Fruit fly (Drosophila melanogaster) whole organism, prepupa: Measurements from ENCODE around the gene Mur2B.

Experiments used
- Blimp-1 ChIP-seq: fragments of 200-800 bp; sonication (Bioruptor generic); optimal IDR thresholded peaks from 3 replicates; lab custom pipeline; 2017; ENCODE audit warnings: missing biosample characterization, missing genetic modification characterization, mild to moderate bottlenecking, moderate library complexity, missing genetic modification reagents
- CG10631 ChIP-seq: fragments of 200-800 bp; sonication (Bioruptor generic); optimal IDR thresholded peaks from 2 replicates; lab custom pipeline; 2016; ENCODE audit warnings: missing biosample characterization, missing genetic modification characterization
- CG10669 ChIP-seq: fragments of 200-800 bp; sonication (Bioruptor generic); optimal IDR thresholded peaks from 3 replicates; lab custom pipeline; 2018; ENCODE audit warnings: missing biosample characterization, mild to moderate bottlenecking, missing genetic modification characterization, moderate library complexity
- CG11294 ChIP-seq: fragments of 200-800 bp; sonication (Bioruptor generic); IDR thresholded peaks from 2 replicates; pipeline ENCODE4 v1.3.6; 2022; ENCODE audit warnings: missing biosample characterization, missing genetic modification characterization
- CG11762 ChIP-seq: fragments of 200-800 bp; sonication (Bioruptor generic); optimal IDR thresholded peaks from 3 replicates; lab custom pipeline; 2016; ENCODE audit warnings: missing biosample characterization, missing genetic modification characterization; ENCODE audit not compliant: insufficient read depth
- CG11902 ChIP-seq: fragments of 200-800 bp; sonication (Bioruptor generic); optimal IDR thresholded peaks from 3 replicates; lab custom pipeline; 2016; ENCODE audit warnings: missing biosample characterization, missing genetic modification characterization
- CG1621 ChIP-seq: fragments of 200-800 bp; sonication (Bioruptor generic); optimal IDR thresholded peaks from 3 replicates; lab custom pipeline; 2018; ENCODE audit warnings: missing biosample characterization, mild to moderate bottlenecking, missing genetic modification characterization
- CG32006 ChIP-seq: fragments of 200-800 bp; sonication (Bioruptor generic); optimal IDR thresholded peaks from 3 replicates; lab custom pipeline; 2017; ENCODE audit warnings: missing biosample characterization, mild to moderate bottlenecking, missing genetic modification characterization
- CG34406 ChIP-seq: fragments of 200-800 bp; sonication (Bioruptor generic); optimal IDR thresholded peaks from 3 replicates; lab custom pipeline; 2016; ENCODE audit warnings: missing biosample characterization, missing genetic modification characterization
- CG3919 ChIP-seq: fragments of 200-800 bp; sonication (Bioruptor generic); optimal IDR thresholded peaks from 3 replicates; lab custom pipeline; 2016; ENCODE audit warnings: missing biosample characterization, missing genetic modification characterization
- CG4318 ChIP-seq: fragments of 200-800 bp; sonication (Bioruptor generic); optimal IDR thresholded peaks from 3 replicates; lab custom pipeline; 2017; ENCODE audit warnings: missing biosample characterization, mild to moderate bottlenecking, missing genetic modification characterization
- CG6163 ChIP-seq: fragments of 200-800 bp; sonication (Bioruptor generic); IDR thresholded peaks from 3 replicates; pipeline ENCODE4 v1.3.6; 2022; ENCODE audit warnings: missing biosample characterization, missing genetic modification characterization
- CG6808 ChIP-seq: fragments of 200-800 bp; sonication (Bioruptor generic); optimal IDR thresholded peaks from 3 replicates; lab custom pipeline; 2017; ENCODE audit warnings: missing biosample characterization, missing genetic modification characterization, mild to moderate bottlenecking, moderate library complexity, missing genetic modification reagents
- CG6854 ChIP-seq: fragments of 200-800 bp; sonication (Bioruptor generic); optimal IDR thresholded peaks from 2 replicates; lab custom pipeline; 2017; ENCODE audit warnings: missing biosample characterization, mild to moderate bottlenecking, missing genetic modification characterization
- CG8319 ChIP-seq: fragments of 200-800 bp; sonication (Bioruptor generic); optimal IDR thresholded peaks from 3 replicates; lab custom pipeline; 2016; ENCODE audit warnings: missing biosample characterization, missing genetic modification characterization
- Eip75B ChIP-seq: fragments of 200-800 bp; sonication (Bioruptor generic); optimal IDR thresholded peaks from 3 replicates; lab custom pipeline; 2016; ENCODE audit warnings: missing biosample characterization, missing genetic modification characterization
- Eip78C ChIP-seq: fragments of 200-800 bp; sonication (Bioruptor generic); peaks from one replicate; lab custom pipeline; 2016; ENCODE audit warnings: missing biosample characterization, missing genetic modification characterization
- Eip93F ChIP-seq: fragments of 200-800 bp; sonication (Bioruptor generic); optimal IDR thresholded peaks from 2 replicates; lab custom pipeline; 2016; ENCODE audit warnings: missing biosample characterization, mild to moderate bottlenecking, missing genetic modification characterization
- Ets96B ChIP-seq: fragments of 200-800 bp; optimal IDR thresholded peaks from 2 replicates; lab custom pipeline; 2019; ENCODE audit warnings: missing biosample characterization, mild to moderate bottlenecking, missing genetic modification characterization, moderate library complexity
- Gug ChIP-seq: fragments of 200-800 bp; sonication (Bioruptor generic); IDR thresholded peaks from 2 replicates; pipeline ENCODE4 v1.3.6; 2022; ENCODE audit warnings: missing biosample characterization, missing genetic modification characterization
- Hr38 ChIP-seq: sonication (Bioruptor generic); optimal IDR thresholded peaks from 2 replicates; lab custom pipeline; 2016; ENCODE audit warnings: missing biosample characterization, missing genetic modification characterization
- Hr4 ChIP-seq: fragments of 200-800 bp; sonication (Bioruptor generic); optimal IDR thresholded peaks from 3 replicates; lab custom pipeline; 2016; ENCODE audit warnings: missing biosample characterization, missing genetic modification characterization
- Lpt ChIP-seq: fragments of 200-800 bp; sonication (Bioruptor generic); optimal IDR thresholded peaks from 3 replicates; lab custom pipeline; 2016; ENCODE audit warnings: missing biosample characterization, missing genetic modification characterization
- Met ChIP-seq: fragments of 200-800 bp; sonication (Bioruptor generic); optimal IDR thresholded peaks from 3 replicates; lab custom pipeline; 2016; ENCODE audit warnings: missing biosample characterization, missing genetic modification characterization
- Smox ChIP-seq: fragments of 200-800 bp; sonication (Bioruptor generic); optimal IDR thresholded peaks from 3 replicates; lab custom pipeline; 2016; ENCODE audit warnings: missing biosample characterization, missing genetic modification characterization
- Sox102F ChIP-seq: fragments of 200-800 bp; sonication (Bioruptor generic); optimal IDR thresholded peaks from 2 replicates; lab custom pipeline; 2016; ENCODE audit warnings: missing biosample characterization, mild to moderate bottlenecking, missing genetic modification characterization
- Sox14 ChIP-seq: fragments of 200-800 bp; sonication (Bioruptor generic); optimal IDR thresholded peaks from 3 replicates; lab custom pipeline; 2016; ENCODE audit warnings: missing biosample characterization, missing genetic modification characterization
- Sox15 ChIP-seq: fragments of 200-800 bp; sonication (Bioruptor generic); optimal IDR thresholded peaks from 3 replicates; lab custom pipeline; 2016; ENCODE audit warnings: missing biosample characterization, missing genetic modification characterization
- achi ChIP-seq: fragments of 200-800 bp; sonication (Bioruptor generic); optimal IDR thresholded peaks from 3 replicates; lab custom pipeline; 2016; ENCODE audit warnings: missing biosample characterization, missing genetic modification characterization
- acj6 ChIP-seq: fragments of 200-800 bp; sonication (Bioruptor generic); optimal IDR thresholded peaks from 3 replicates; lab custom pipeline; 2016; ENCODE audit warnings: missing biosample characterization, missing genetic modification characterization
- dac ChIP-seq: fragments of 200-800 bp; sonication (Bioruptor generic); optimal IDR thresholded peaks from 2 replicates; lab custom pipeline; 2017; ENCODE audit warnings: missing biosample characterization, mild to moderate bottlenecking, missing genetic modification characterization
- dsx ChIP-seq: fragments of 200-800 bp; optimal IDR thresholded peaks from 3 replicates; lab custom pipeline; 2019; ENCODE audit warnings: missing biosample characterization, mild to moderate bottlenecking, missing genetic modification characterization, moderate library complexity; ENCODE audit not compliant: poor library complexity, severe bottlenecking
- fd59A ChIP-seq: fragments of 200-800 bp; sonication (Bioruptor generic); optimal IDR thresholded peaks from 2 replicates; lab custom pipeline; 2017; ENCODE audit warnings: missing biosample characterization, mild to moderate bottlenecking, missing genetic modification characterization, missing genetic modification reagents
- fkh ChIP-seq: fragments of 200-800 bp; sonication (Bioruptor generic); optimal IDR thresholded peaks from 3 replicates; lab custom pipeline; 2017; ENCODE audit warnings: missing biosample characterization, mild to moderate bottlenecking, missing genetic modification characterization, moderate library complexity
- net ChIP-seq: fragments of 200-800 bp; sonication (Bioruptor generic); optimal IDR thresholded peaks from 3 replicates; lab custom pipeline; 2016; ENCODE audit warnings: missing biosample characterization, missing genetic modification characterization
- pdm3 ChIP-seq: fragments of 200-800 bp; sonication (Bioruptor generic); optimal IDR thresholded peaks from 3 replicates; lab custom pipeline; 2016; ENCODE audit warnings: missing biosample characterization, missing genetic modification characterization
- svp ChIP-seq: fragments of 200-800 bp; sonication (Bioruptor generic); peaks from one replicate; lab custom pipeline; 2016; ENCODE audit warnings: missing biosample characterization, missing genetic modification characterization
- vri ChIP-seq: fragments of 200-800 bp; sonication (Bioruptor generic); optimal IDR thresholded peaks from 3 replicates; lab custom pipeline; 2016; ENCODE audit warnings: missing biosample characterization, mild to moderate bottlenecking, missing genetic modification characterization

The Mur2B gene

dm6 chrX:1562079-1562727, 106.4 kb downstream of the Mur2B start:
- TF ChIP-seq Eip78C (peak; percentile 56), Eip75B (GFP tag; lab: Kevin White, UChicago) (peak; percentile 16), Met (GFP tag; lab: Kevin White, UChicago) (no peak), achi (GFP tag; lab: Kevin White, UChicago) (no peak), Blimp-1 (GFP tag; lab: Kevin White, UChicago) (peak; percentile 81), svp (GFP tag; lab: Kevin White, UChicago) (peak; percentile 13)

DNA sequence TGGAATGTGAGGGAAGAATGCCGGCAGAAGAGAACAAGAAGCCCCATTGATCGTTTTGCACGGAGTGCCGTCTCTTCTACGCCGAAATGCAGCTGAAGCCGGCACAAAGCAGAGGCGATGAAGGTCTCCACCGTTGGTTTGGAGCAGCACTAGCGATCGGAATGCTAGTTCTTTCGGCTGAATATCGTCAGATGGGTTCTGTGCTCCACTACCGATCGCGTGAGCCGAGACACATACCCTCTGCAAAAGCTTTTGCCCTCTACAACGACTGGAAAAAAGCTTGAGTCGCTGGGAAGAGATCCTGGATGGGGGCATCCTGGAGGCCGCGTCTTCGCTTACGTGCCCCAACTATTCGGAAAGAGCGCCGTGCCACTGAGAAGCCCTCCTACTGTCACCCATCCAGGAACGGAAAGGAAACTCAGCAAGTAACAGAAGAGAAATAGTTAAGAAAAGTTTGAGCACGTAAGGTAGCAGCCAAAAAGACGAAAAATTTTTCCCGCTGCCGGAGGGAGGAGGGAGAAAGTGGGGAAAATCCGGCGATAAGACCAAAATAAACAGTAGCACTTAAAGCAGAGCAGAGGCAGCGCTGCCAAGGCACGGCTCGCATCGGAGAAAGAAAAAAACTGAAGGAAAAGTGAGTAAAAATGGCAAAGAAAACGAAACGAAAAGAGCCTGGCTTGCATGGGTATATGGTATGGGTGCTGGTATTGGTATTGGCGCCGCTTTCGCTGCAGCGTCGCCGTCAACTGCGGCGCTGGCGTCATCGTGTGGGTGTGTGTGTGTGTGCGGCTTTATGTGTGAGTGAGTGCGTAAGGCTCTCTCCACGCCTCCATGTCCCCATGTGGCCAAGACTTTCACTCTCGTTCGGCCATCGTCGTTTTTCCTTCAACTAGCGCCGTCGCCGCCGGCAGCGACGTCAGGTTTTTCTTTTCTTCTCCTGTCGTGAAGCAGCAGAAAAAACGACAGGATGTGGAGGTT, 108.3 kb downstream of the Mur2B start:
- TF ChIP-seq Hr38 (no peak), pdm3 (GFP tag; lab: Kevin White, UChicago) (no peak), CG34406 (GFP tag; lab: Kevin White, UChicago) (no peak), Smox (GFP tag; lab: Kevin White, UChicago) (no peak), Lpt (GFP tag; lab: Kevin White, UChicago) (no peak), CG11762 (no peak), dac (GFP tag; lab: Kevin White, UChicago) (no peak), CG6854 (GFP tag; lab: Kevin White, UChicago) (peak; percentile 24), CG4318 (GFP tag; lab: Kevin White, UChicago) (no peak), CG6163 (GFP tag; lab: Robert Waterston, UW) (no peak), Gug (GFP tag; lab: Robert Waterston, UW) (no peak), svp (GFP tag; lab: Kevin White, UChicago) (peak; percentile 82), fd59A (GFP tag; lab: Kevin White, UChicago) (no peak), achi (GFP tag; lab: Kevin White, UChicago) (no peak), Sox102F (GFP tag; lab: Kevin White, UChicago) (no peak), CG11294 (GFP tag; lab: Robert Waterston, UW) (no peak), CG11902 (no peak), Eip78C (peak; percentile 25), CG10631 (GFP tag; lab: Kevin White, UChicago) (no peak), CG8319 (GFP tag; lab: Kevin White, UChicago) (peak; percentile 83), CG10669 (no peak), Blimp-1 (GFP tag; lab: Kevin White, UChicago) (peak; percentile 90), fkh (GFP tag; lab: Kevin White, UChicago) (no peak), Sox15 (GFP tag; lab: Kevin White, UChicago) (no peak), dsx (no peak), CG1621 (tag; lab: Kevin White, UChicago) (peak; percentile 51)

dm6 chrX:1538638-1539037, 129.9 kb downstream of the Mur2B start:
- TF ChIP-seq Sox15 (GFP tag; lab: Kevin White, UChicago) (no peak), Sox14 (no peak), net (GFP tag; lab: Kevin White, UChicago) (no peak), CG6854 (GFP tag; lab: Kevin White, UChicago) (no peak), Hr4 (GFP tag; lab: Kevin White, UChicago) (no peak), acj6 (GFP tag; lab: Kevin White, UChicago) (no peak), Ets96B (no peak), CG6808 (GFP tag; lab: Kevin White, UChicago) (no peak), CG11902 (no peak), Eip93F (GFP tag; lab: Kevin White, UChicago) (no peak), CG32006 (GFP tag; lab: Kevin White, UChicago) (no peak), CG10669 (no peak), vri (GFP tag; lab: Kevin White, UChicago) (no peak), CG3919 (GFP tag; lab: Kevin White, UChicago) (no peak), Sox102F (GFP tag; lab: Kevin White, UChicago) (no peak), dac (GFP tag; lab: Kevin White, UChicago) (no peak)
